Fruit fly (Drosophila melanogaster): ENCODE results near the gene CycC.

Gene CycC

dm6 chr3R:14903837-14904431, 13.9 kb upstream of the CycC start, which contains the start of gene VhaPPA1-1 (continued):
- TF ChIP-seq CG10669 (GFP tag; optimal IDR thresholded peaks at IDR 0.05) (no peak), CG3032 (tag; optimal IDR thresholded peaks at IDR 0.05) (no peak), CG8319 (GFP tag; optimal IDR thresholded peaks at IDR 0.05) (no peak), CG6808 (GFP tag; optimal IDR thresholded peaks at IDR 0.05) (no peak), OdsH (GFP tag; optimal IDR thresholded peaks at IDR 0.05) (no peak), Eip78C (GFP tag) (peak; percentile 39), dsx (GFP tag; optimal IDR thresholded peaks at IDR 0.05; ENCODE audit: poor library complexity, severe bottlenecking) (no peak), Met (GFP tag; optimal IDR thresholded peaks at IDR 0.05) (no peak), Smox (GFP tag; optimal IDR thresholded peaks at IDR 0.05) (no peak), salr (GFP tag; optimal IDR thresholded peaks at IDR 0.05) (no peak), cyc (GFP tag; optimal IDR thresholded peaks at IDR 0.05) (no peak), dac (GFP tag; optimal IDR thresholded peaks at IDR 0.05) (no peak), Eip93F (GFP tag; optimal IDR thresholded peaks at IDR 0.05) (no peak), CG6854 (GFP tag; optimal IDR thresholded peaks at IDR 0.05) (no peak), CG32006 (GFP tag; optimal IDR thresholded peaks at IDR 0.05) (no peak), ss (GFP tag; optimal IDR thresholded peaks at IDR 0.05) (no peak), achi (GFP tag; optimal IDR thresholded peaks at IDR 0.05) (no peak), CG1621 (tag; optimal IDR thresholded peaks at IDR 0.05) (no peak), Blimp-1 (GFP tag; optimal IDR thresholded peaks at IDR 0.05) (no peak), Lpt (GFP tag; optimal IDR thresholded peaks at IDR 0.05) (no peak), CG8632 (GFP tag; optimal IDR thresholded peaks at IDR 0.05) (no peak), Eip75B (GFP tag; optimal IDR thresholded peaks at IDR 0.05) (peak; percentile 12), topi (GFP tag; optimal IDR thresholded peaks at IDR 0.05) (peak; percentile 19), fkh (GFP tag; optimal IDR thresholded peaks at IDR 0.05) (no peak), eg (GFP tag; IDR thresholded peaks at IDR 0.05) (no peak), vri (GFP tag; optimal IDR thresholded peaks at IDR 0.05) (no peak), CG9139 (GFP tag; optimal IDR thresholded peaks at IDR 0.05) (no peak), Hr38 (GFP tag; optimal IDR thresholded peaks at IDR 0.05) (no peak)

- TF ChIP-seq fd59A (GFP tag; optimal IDR thresholded peaks at IDR 0.05) (no peak), CG8319 (GFP tag; optimal IDR thresholded peaks at IDR 0.05) (no peak), CG6276 (GFP tag; optimal IDR thresholded peaks at IDR 0.05) (no peak), Hr4 (GFP tag; optimal IDR thresholded peaks at IDR 0.05) (no peak), net (GFP tag; optimal IDR thresholded peaks at IDR 0.05) (no peak), cyc (GFP tag; optimal IDR thresholded peaks at IDR 0.05) (peak; percentile 11), CG16779 (tag; optimal IDR thresholded peaks at IDR 0.05) (no peak), CG9139 (GFP tag; optimal IDR thresholded peaks at IDR 0.05) (no peak), fkh (GFP tag; optimal IDR thresholded peaks at IDR 0.05) (no peak), CG8632 (GFP tag; optimal IDR thresholded peaks at IDR 0.05) (no peak), dsx (GFP tag; optimal IDR thresholded peaks at IDR 0.05; ENCODE audit: poor library complexity, severe bottlenecking) (no peak), CG6854 (GFP tag; optimal IDR thresholded peaks at IDR 0.05) (peak; percentile 5), salr (GFP tag; optimal IDR thresholded peaks at IDR 0.05) (no peak), Lpt (GFP tag; optimal IDR thresholded peaks at IDR 0.05) (no peak), fd85E (GFP tag; optimal IDR thresholded peaks at IDR 0.05) (no peak), Hr39 (GFP tag; optimal IDR thresholded peaks at IDR 0.05) (no peak), CG11294 (GFP tag; IDR thresholded peaks at IDR 0.05) (no peak), Blimp-1 (GFP tag; optimal IDR thresholded peaks at IDR 0.05) (peak; percentile 61), lz (GFP tag; optimal IDR thresholded peaks at IDR 0.05) (no peak), Ets21C (GFP tag; optimal IDR thresholded peaks at IDR 0.05) (no peak), Gug (GFP tag; IDR thresholded peaks at IDR 0.05) (no peak), CG10669 (GFP tag; optimal IDR thresholded peaks at IDR 0.05) (no peak), dac (GFP tag; optimal IDR thresholded peaks at IDR 0.05) (no peak), CG31627 (GFP tag; optimal IDR thresholded peaks at IDR 0.05) (no peak), Hr38 (GFP tag; optimal IDR thresholded peaks at IDR 0.05) (no peak), Sox15 (GFP tag; optimal IDR thresholded peaks at IDR 0.05) (no peak), CG10631 (GFP tag; optimal IDR thresholded peaks at IDR 0.05) (no peak), Eip78C (GFP tag) (peak; percentile 58), Smox (GFP tag; optimal IDR thresholded peaks at IDR 0.05) (no peak), acj6 (GFP tag; optimal IDR thresholded peaks at IDR 0.05) (no peak), svp (GFP tag) (peak; percentile 34), Met (GFP tag; optimal IDR thresholded peaks at IDR 0.05) (peak; percentile 28), CG34406 (GFP tag; optimal IDR thresholded peaks at IDR 0.05) (no peak), esn (GFP tag; optimal IDR thresholded peaks at IDR 0.05) (no peak)
Observed at dm6 chr3R:14901408-14902352, 11.7 kb upstream of the CycC start, which contains the start of gene RpS5b. RpS5b (minus strand) TSS chr3R:14901563.

All from whole organism, prepupa.